Worm (Caenorhabditis elegans) whole organism, young adult: ENCODE measurements around the gene ptr-8.

Experiments
- B0019.2 ChIP-seq: fragments of 200-800 bp; sonication (Bioruptor generic); conservative IDR thresholded peaks from 2 replicates; pipeline ENCODE4 v1.3.6; 2022; ENCODE audit warnings: missing genetic modification reagents, missing genetic modification characterization, missing compliant biosample characterization
- B0035.1 ChIP-seq: sonication (generic microtip); optimal IDR thresholded peaks from 2 replicates; lab custom pipeline; 2016; ENCODE audit warnings: missing genetic modification characterization, mild to moderate bottlenecking, missing compliant biosample characterization, missing genotype, missing genetic modification reagents
- F49E8.2 ChIP-seq: sonication (generic microtip); optimal IDR thresholded peaks from 3 replicates; lab custom pipeline; 2017; ENCODE audit warnings: missing genetic modification characterization, mild to moderate bottlenecking, missing compliant biosample characterization, antibody characterized with exemption, moderate library complexity; ENCODE audit not compliant: insufficient read depth
- Y53F4B.3 ChIP-seq: fragments of 200-800 bp; sonication (Bioruptor generic); IDR thresholded peaks from 2 replicates; pipeline ENCODE4 v1.3.6; 2022; ENCODE audit warnings: missing genetic modification reagents, missing genetic modification characterization, missing compliant biosample characterization
- Y53G8AR.9 ChIP-seq: fragments of 200-800 bp; sonication (Bioruptor generic); conservative IDR thresholded peaks from 2 replicates; pipeline ENCODE4 v1.3.6; 2022; ENCODE audit warnings: missing genetic modification reagents, missing genetic modification characterization, missing compliant biosample characterization
- Y56A3A.18 ChIP-seq: fragments of 200-800 bp; sonication (Bioruptor generic); IDR thresholded peaks from 2 replicates; pipeline ENCODE4 v1.3.6; 2022; ENCODE audit warnings: missing genetic modification reagents, missing genetic modification characterization, missing compliant biosample characterization
- Y67H2A.10 ChIP-seq: fragments of 200-800 bp; sonication (Bioruptor generic); conservative IDR thresholded peaks from 2 replicates; pipeline ENCODE4 v1.3.6; 2022; ENCODE audit warnings: missing genetic modification reagents, missing genetic modification characterization, missing compliant biosample characterization
- Y95B8A.8 ChIP-seq: fragments of 200-800 bp; sonication (Bioruptor generic); IDR thresholded peaks from 2 replicates; pipeline ENCODE4 v1.3.6; 2022; ENCODE audit warnings: missing genetic modification reagents, missing genetic modification characterization, missing compliant biosample characterization
- ZK185.1 ChIP-seq: sonication (generic microtip); optimal IDR thresholded peaks from 2 replicates; lab custom pipeline; 2016; ENCODE audit warnings: mild to moderate bottlenecking, missing genetic modification characterization, missing compliant biosample characterization; ENCODE audit not compliant: poor library complexity, severe bottlenecking
- atf-7 ChIP-seq: sonication (generic microtip); optimal IDR thresholded peaks from 2 replicates; lab custom pipeline; 2017; ENCODE audit warnings: mild to moderate bottlenecking, missing genetic modification characterization, missing compliant biosample characterization
- athp-1 ChIP-seq: sonication (generic microtip); optimal IDR thresholded peaks from 2 replicates; lab custom pipeline; 2017; ENCODE audit warnings: mild to moderate bottlenecking, missing genetic modification characterization, missing compliant biosample characterization
- attf-6 ChIP-seq: fragments of 200-800 bp; sonication (Bioruptor generic); IDR thresholded peaks from 2 replicates; pipeline ENCODE4 v1.3.6; 2022; ENCODE audit warnings: missing genetic modification reagents, missing genetic modification characterization, missing compliant biosample characterization
- cebp-1 ChIP-seq, 2 experiments: fragments of 200-800 bp in 1 of 2; sonication (Bioruptor generic) in 1 of 2; sonication (generic microtip) in 1 of 2; IDR thresholded peaks in 1 of 2; optimal IDR thresholded peaks in 1 of 2; 2 replicates each; pipeline versions ENCODE4 v1.3.6 to Lab custom; 2017 to 2022; ENCODE audit warnings: missing compliant biosample characterization in 2 of 2, missing genetic modification characterization in 2 of 2, mild to moderate bottlenecking in 1 of 2, missing genetic modification reagents in 1 of 2, moderate library complexity in 1 of 2
- cebp-2 ChIP-seq: fragments of 200-800 bp; sonication (Bioruptor generic); IDR thresholded peaks from 2 replicates; pipeline ENCODE4 v1.3.6; 2022; ENCODE audit warnings: missing genetic modification characterization, missing compliant biosample characterization
- ceh-100 ChIP-seq: fragments of 200-800 bp; sonication (Bioruptor generic); IDR thresholded peaks from 2 replicates; pipeline ENCODE4 v1.3.6; 2022; ENCODE audit warnings: missing genetic modification reagents, missing genetic modification characterization, missing compliant biosample characterization
- ceh-58 ChIP-seq: fragments of 200-800 bp; sonication (Bioruptor generic); IDR thresholded peaks from 2 replicates; pipeline ENCODE4 v1.3.6; 2022; ENCODE audit warnings: missing genetic modification characterization, missing compliant biosample characterization
- chd-7 ChIP-seq: sonication (generic microtip); optimal IDR thresholded peaks from 2 replicates; lab custom pipeline; 2016; ENCODE audit warnings: mild to moderate bottlenecking, missing genetic modification characterization, moderate library complexity, missing compliant biosample characterization
- dpff-1 ChIP-seq: sonication (generic microtip); optimal IDR thresholded peaks from 2 replicates; lab custom pipeline; 2017; ENCODE audit warnings: mild to moderate bottlenecking, missing genetic modification characterization, missing compliant biosample characterization
- dpl-1 ChIP-seq: fragments of 150-350 bp; optimal IDR thresholded peaks from 2 replicates; lab custom pipeline; 2014; ENCODE audit warnings: missing biosample characterization, missing genetic modification reagents, missing genetic modification characterization
- egl-18 ChIP-seq: fragments of 200-800 bp; sonication (Bioruptor generic); IDR thresholded peaks from 2 replicates; pipeline ENCODE4 v1.3.6; 2022; ENCODE audit warnings: missing genetic modification reagents, missing genetic modification characterization, missing compliant biosample characterization
- egrh-3 ChIP-seq: fragments of 200-800 bp; sonication (Bioruptor generic); IDR thresholded peaks from 2 replicates; pipeline ENCODE4 v1.3.6; 2022; ENCODE audit warnings: missing genetic modification reagents, missing genetic modification characterization, missing compliant biosample characterization
- hmg-1.2 ChIP-seq: fragments of 200-800 bp; sonication (Bioruptor generic); IDR thresholded peaks from 2 replicates; pipeline ENCODE4 v1.3.6; 2022; ENCODE audit warnings: missing genetic modification reagents, missing genetic modification characterization, missing compliant biosample characterization
- hsf-1 ChIP-seq: fragments of 200-800 bp; sonication (Bioruptor generic); IDR thresholded peaks from 2 replicates; pipeline ENCODE4 v1.3.6; 2022; ENCODE audit warnings: missing genetic modification reagents, missing genetic modification characterization, missing compliant biosample characterization
- lag-1 ChIP-seq: fragments of 200-800 bp; sonication (Bioruptor generic); IDR thresholded peaks from 2 replicates; pipeline ENCODE4 v1.3.6; 2022; ENCODE audit warnings: missing genetic modification reagents, missing genetic modification characterization, missing compliant biosample characterization
- let-607 ChIP-seq, 2 experiments: fragments of 200-800 bp in 1 of 2; sonication (Bioruptor generic) in 1 of 2; sonication (generic microtip) in 1 of 2; optimal IDR thresholded peaks; 2 replicates each; lab custom pipeline; 2016 to 2018; ENCODE audit warnings: mild to moderate bottlenecking in 2 of 2, missing compliant biosample characterization in 2 of 2, missing genetic modification characterization in 2 of 2, moderate library complexity in 2 of 2, missing genotype in 1 of 2
- lin-40 ChIP-seq: sonication (generic microtip); optimal IDR thresholded peaks from 2 replicates; lab custom pipeline; 2016; ENCODE audit warnings: missing genetic modification characterization, mild to moderate bottlenecking, missing compliant biosample characterization, missing genotype, missing genetic modification reagents
- lin-54 ChIP-seq: fragments of 200-800 bp; sonication (Bioruptor generic); optimal IDR thresholded peaks from 2 replicates; lab custom pipeline; 2018; ENCODE audit warnings: mild to moderate bottlenecking, missing genetic modification characterization, missing compliant biosample characterization
- lsy-27 ChIP-seq: sonication (generic microtip); optimal IDR thresholded peaks from 2 replicates; lab custom pipeline; 2017; ENCODE audit warnings: missing genetic modification characterization, mild to moderate bottlenecking, missing compliant biosample characterization, antibody characterized with exemption, missing genotype, borderline replicate concordance; ENCODE audit not compliant: insufficient read depth
- madf-10 ChIP-seq: sonication (generic microtip); optimal IDR thresholded peaks from 2 replicates; lab custom pipeline; 2016; ENCODE audit warnings: mild to moderate bottlenecking, missing genetic modification characterization, missing compliant biosample characterization
- madf-3 ChIP-seq: fragments of 200-800 bp; sonication (Bioruptor generic); IDR thresholded peaks from 2 replicates; pipeline ENCODE4 v1.3.6; 2022; ENCODE audit warnings: missing genetic modification reagents, missing genetic modification characterization, missing compliant biosample characterization
- madf-6 ChIP-seq: fragments of 200-800 bp; sonication (Bioruptor generic); IDR thresholded peaks from 2 replicates; pipeline ENCODE4 v1.3.6; 2022; ENCODE audit warnings: missing genetic modification reagents, missing genetic modification characterization, missing compliant biosample characterization
- madf-8 ChIP-seq: fragments of 200-800 bp; sonication (Bioruptor generic); conservative IDR thresholded peaks from 2 replicates; pipeline ENCODE4 v1.3.6; 2022; ENCODE audit warnings: missing genetic modification reagents, missing genetic modification characterization, missing compliant biosample characterization
- mel-28 ChIP-seq: sonication (generic microtip); optimal IDR thresholded peaks from 2 replicates; lab custom pipeline; 2016; ENCODE audit warnings: borderline replicate concordance, mild to moderate bottlenecking, missing genetic modification characterization, missing compliant biosample characterization
- nfya-1 ChIP-seq: sonication (generic microtip); optimal IDR thresholded peaks from 2 replicates; lab custom pipeline; 2017; ENCODE audit warnings: antibody characterized with exemption, missing compliant biosample characterization, missing genetic modification characterization, borderline replicate concordance; ENCODE audit not compliant: insufficient read depth
- pbrm-1 ChIP-seq: fragments of 200-800 bp; sonication (Bioruptor generic); IDR thresholded peaks from 2 replicates; pipeline ENCODE4 v1.3.6; 2022; ENCODE audit warnings: missing genetic modification reagents, missing genetic modification characterization, missing compliant biosample characterization
- rec-8 ChIP-seq, 2 experiments: sonication (generic microtip); optimal IDR thresholded peaks; 2 replicates each; lab custom pipeline; 2016; ENCODE audit warnings: mild to moderate bottlenecking in 2 of 2, missing genetic modification characterization in 2 of 2, missing genetic modification reagents in 2 of 2, missing genotype in 2 of 2, missing biosample characterization in 1 of 2, missing compliant biosample characterization in 1 of 2, moderate library complexity in 1 of 2
- snpc-4 ChIP-seq, 5 experiments: fragments of 150-350 bp in 1 of 5; sonication (generic microtip) in 4 of 5; optimal IDR thresholded peaks; 2 replicates each; lab custom pipeline; 2014 to 2018; ENCODE audit warnings: missing genetic modification characterization in 5 of 5, missing biosample characterization in 3 of 5, antibody characterized with exemption in 2 of 5, mild to moderate bottlenecking in 2 of 5, missing compliant biosample characterization in 2 of 5, missing genotype in 2 of 5, moderate library complexity in 2 of 5, missing genetic modification reagents in 1 of 5
- xnd-1 ChIP-seq: sonication (generic microtip); optimal IDR thresholded peaks from 2 replicates; lab custom pipeline; 2016; ENCODE audit warnings: missing genotype, missing genetic modification reagents, missing genetic modification characterization, missing compliant biosample characterization
- zfh-2 ChIP-seq: fragments of 200-800 bp; sonication (Bioruptor generic); conservative IDR thresholded peaks from 2 replicates; pipeline ENCODE4 v1.3.6; 2022; ENCODE audit warnings: missing genetic modification reagents, missing genetic modification characterization, missing compliant biosample characterization

Gene ptr-8

DNA sequence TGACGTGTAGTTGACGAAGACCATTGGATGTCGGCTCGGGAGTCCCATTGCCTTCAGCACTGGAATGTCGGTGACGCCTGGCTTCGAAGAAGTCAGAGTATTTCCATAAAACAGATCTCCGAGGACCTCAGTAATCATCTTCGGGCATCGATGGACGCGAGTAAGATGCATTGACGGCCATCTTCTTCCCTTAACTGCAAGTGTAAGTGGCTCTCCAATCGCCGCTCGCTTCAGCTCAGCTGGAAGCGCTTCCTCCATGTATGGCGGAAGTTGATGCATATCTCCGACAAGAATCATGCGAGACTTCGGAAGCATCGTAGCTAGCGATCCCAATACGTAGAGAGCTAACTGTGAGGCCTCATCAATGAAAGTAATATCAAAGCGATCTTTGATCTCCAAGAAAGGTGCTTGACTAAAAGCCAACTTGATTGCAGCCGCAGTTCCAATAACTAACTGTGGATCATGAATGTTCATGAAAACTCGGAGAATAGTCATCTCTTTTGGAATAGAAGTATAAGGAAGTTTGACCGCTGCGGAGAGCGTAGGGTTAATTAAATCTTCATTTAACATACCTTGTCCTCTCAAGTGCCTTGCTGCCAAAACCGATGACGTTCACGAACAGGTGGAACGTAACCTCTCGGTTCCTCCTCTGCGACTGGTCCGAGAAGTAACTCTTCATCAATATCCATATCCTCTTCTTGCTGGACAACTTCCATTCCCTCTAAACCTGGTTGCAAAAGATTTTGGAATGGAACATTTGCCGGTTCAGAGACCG is 45.1 kb downstream of the ptr-8 start (continued):
- 0 out of 2 replicates have a peak, but pooled peaks have one; percentile 9 for TF ChIP-seq Y53F4B.3
- TF ChIP-seq cebp-1 (GFP tag; IDR thresholded peaks at IDR 0.05; lab: Robert Waterston, UW) = no peak
- no peak for TF ChIP-seq cebp-1 (tag; optimal IDR thresholded peaks at IDR 0.05; lab: Kevin White, UChicago)
- peak; percentile 2; the same call in 1 of the 2 replicates for TF ChIP-seq ceh-58 (GFP tag; lab: Robert Waterston, UW)
- no peak for TF ChIP-seq ceh-100 (GFP tag; lab: Robert Waterston, UW)
- no peak for TF ChIP-seq B0035.1
- TF ChIP-seq attf-6 (GFP tag; lab: Robert Waterston, UW) = peak; percentile 71
- TF ChIP-seq chd-7 (tag; lab: Kevin White, UChicago) = no peak
- TF ChIP-seq lin-40 (tag; lab: Kevin White, UChicago) = no peak
- peak; percentile 1 for TF ChIP-seq ZK185.1
- no peak for TF ChIP-seq madf-10 (tag; lab: Kevin White, UChicago)
- no peak for TF ChIP-seq athp-1 (tag; lab: Kevin White, UChicago)
- TF ChIP-seq Y95B8A.8 (GFP tag; lab: Robert Waterston, UW) = 0 out of 2 replicates have a peak, but pooled peaks have one; percentile 3
- TF ChIP-seq lin-54 (GFP tag; lab: Kevin White, UChicago) = peak; percentile 22
- peak; percentile 27; the same call in 1 of the 2 replicates for TF ChIP-seq egl-18 (GFP tag; lab: Robert Waterston, UW)
- TF ChIP-seq dpff-1 (tag; lab: Kevin White, UChicago) = peak; percentile 56
- no peak; the same call in 1 of the 2 replicates for TF ChIP-seq madf-3 (GFP tag; lab: Robert Waterston, UW)
- TF ChIP-seq lsy-27 (tag; lab: Kevin White, UChicago) = no peak
- 0 out of 2 replicates have a peak, but pooled peaks have one; percentile 3 for TF ChIP-seq madf-8
- no peak for TF ChIP-seq atf-7 (tag; lab: Kevin White, UChicago)
- TF ChIP-seq let-607 (tag; optimal IDR thresholded peaks at IDR 0.05; lab: Kevin White, UChicago) = no peak

DNA sequence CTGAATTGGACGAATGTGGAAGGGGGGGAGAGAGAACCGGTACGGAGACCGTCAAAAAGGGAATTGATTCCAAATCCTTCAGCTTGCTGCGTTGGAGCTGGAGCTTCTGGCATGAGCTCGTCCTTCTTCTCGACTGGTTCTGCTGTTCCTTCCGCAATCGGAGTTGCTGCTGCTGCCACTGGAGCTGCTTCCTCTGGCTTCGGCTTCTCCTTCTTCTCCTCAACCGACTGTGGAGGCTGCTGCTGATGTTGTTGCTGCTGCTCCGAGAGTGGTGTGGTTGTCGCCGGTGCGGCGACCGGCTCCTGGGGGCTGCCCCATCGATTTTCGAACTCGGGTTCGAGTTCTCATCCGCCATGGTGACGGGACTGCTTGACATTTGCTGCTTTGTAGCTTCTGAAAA is 45.7 kb downstream of the ptr-8 start, which contains the start of gene R03D7.2:
TSS of gene R03D7.2 (minus strand) at position 399 of the 400 bp plus-strand sequence.
- TF ChIP-seq cebp-2 (GFP tag; lab: Robert Waterston, UW) (0 out of 2 replicates have a peak, but pooled peaks have one; percentile 48), zfh-2 (GFP tag; lab: Robert Waterston, UW) (peak; percentile 92), egrh-3 (peak; percentile 95), Y95B8A.8 (GFP tag; lab: Robert Waterston, UW) (0 out of 2 replicates have a peak, but pooled peaks have one; percentile 3), ceh-100 (GFP tag; lab: Robert Waterston, UW) (no peak), Y53F4B.3 (0 out of 2 replicates have a peak, but pooled peaks have one; percentile 1), hmg-1.2 (GFP tag; lab: Robert Waterston, UW) (0 out of 2 replicates have a peak, but pooled peaks have one; percentile 3), Y53G8AR.9 (GFP tag; lab: Robert Waterston, UW) (no peak)

DNA sequence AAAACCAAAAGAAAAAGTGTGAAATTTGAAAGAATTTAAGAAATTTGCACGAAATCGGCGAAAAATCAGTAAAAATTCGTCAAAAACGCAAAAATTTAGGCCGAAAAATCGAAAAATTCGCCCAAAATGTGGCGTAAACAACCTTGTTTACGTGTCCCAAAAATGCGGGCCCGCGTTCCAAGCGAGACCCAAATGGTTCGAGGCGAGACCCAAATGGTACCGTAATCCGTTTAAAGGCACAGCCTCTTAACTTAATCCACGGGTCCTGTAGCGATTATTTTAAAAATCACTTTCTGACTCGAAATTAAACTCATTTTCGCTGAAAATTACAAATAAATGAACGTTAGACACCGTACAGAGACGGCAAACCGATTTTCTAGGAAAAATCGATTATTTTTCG is 46.3 kb downstream of the ptr-8 start:
- TF ChIP-seq snpc-4 (GFP tag; optimal IDR thresholded peaks at IDR 0.05; lab: Kevin White, UChicago) (no peak), snpc-4 (tag; optimal IDR thresholded peaks at IDR 0.05; lab: Kevin White, UChicago) (peak in 1 of 4 experiments; percentile 44), rec-8 (tag; optimal IDR thresholded peaks at IDR 0.05; lab: Kevin White, UChicago) (no peak), mel-28 (tag; lab: Kevin White, UChicago) (no peak), nfya-1 (tag; lab: Kevin White, UChicago) (no peak), F49E8.2 (tag; lab: Kevin White, UChicago) (peak; percentile 90), xnd-1 (tag; lab: Kevin White, UChicago) (peak; percentile 92), B0019.2 (GFP tag; lab: Robert Waterston, UW) (peak; percentile 57; the same call in 1 of the 2 replicates), lin-54 (GFP tag; lab: Kevin White, UChicago) (peak; percentile 69), cebp-2 (GFP tag; lab: Robert Waterston, UW) (no peak), pbrm-1 (peak; percentile 75), attf-6 (GFP tag; lab: Robert Waterston, UW) (0 out of 2 replicates have a peak, but pooled peaks have one; percentile 31), madf-6 (GFP tag; lab: Robert Waterston, UW) (peak; percentile 97), Y56A3A.18 (GFP tag; lab: Robert Waterston, UW) (no peak), lag-1 (GFP tag; lab: Robert Waterston, UW) (no peak), egl-18 (GFP tag; lab: Robert Waterston, UW) (no peak), hsf-1 (GFP tag; lab: Robert Waterston, UW) (peak; percentile 69), dpl-1 (GFP tag; lab: Kevin White, UChicago) (peak; percentile 25), Y67H2A.10 (GFP tag; lab: Robert Waterston, UW) (0 out of 2 replicates have a peak, but pooled peaks have one; percentile 22)
